Worm (Caenorhabditis elegans): ENCODE data around the gene Y53C12A.6.
A peak's percentile ranks its signal among the peaks of the same experiment; 100 is the strongest.

Y53C12A.6 gene

ce11 chrII:9713083-9713482, 4.7 kb downstream of the Y53C12A.6 start (continued):
- no peak for TF ChIP-seq attf-4 (tag; optimal IDR thresholded peaks at IDR 0.05)
- TF ChIP-seq dpl-1 (GFP tag; optimal IDR thresholded peaks at IDR 0.05), result peak; percentile 10
- no peak for TF ChIP-seq aly-2 (tag; optimal IDR thresholded peaks at IDR 0.05)
- TF ChIP-seq ztf-11 (tag; optimal IDR thresholded peaks at IDR 0.05), result no peak

ce11 chrII:9708835-9709299, 8.9 kb downstream of the Y53C12A.6 start, which contains the start of gene glt-5:
glt-5 (minus strand) TSS chrII:9708885.
- TF ChIP-seq spr-1 (tag; optimal IDR thresholded peaks at IDR 0.05), result no peak
- TF ChIP-seq lin-13 (GFP tag; optimal IDR thresholded peaks at IDR 0.05), result no peak
- TF ChIP-seq nhr-28 (tag; optimal IDR thresholded peaks at IDR 0.05), result no peak
- no peak for TF ChIP-seq nhr-42 (GFP tag; IDR thresholded peaks at IDR 0.05)
- TF ChIP-seq unc-39 (tag; optimal IDR thresholded peaks at IDR 0.05), result no peak
- TF ChIP-seq mxl-3 (GFP tag; optimal IDR thresholded peaks at IDR 0.05), result no peak
- TF ChIP-seq Y75B8A.6 (GFP tag; IDR thresholded peaks at IDR 0.05), result no peak

ce11 chrII:9706207-9706606, 11.6 kb downstream of the Y53C12A.6 start, which contains the start of gene Y53C12A.3:
Y53C12A.3 (minus strand) TSS chrII:9706240.
- TF ChIP-seq lsy-2 (tag; optimal IDR thresholded peaks at IDR 0.05), result peak in 1 of 2 experiments; percentile 81
- peak; percentile 70 for TF ChIP-seq mes-2 (tag; optimal IDR thresholded peaks at IDR 0.05; ENCODE audit: poor library complexity, severe bottlenecking)
- TF ChIP-seq dmd-9 (GFP tag; IDR thresholded peaks at IDR 0.05), result no peak
- TF ChIP-seq nhr-6 (tag; optimal IDR thresholded peaks at IDR 0.05), result peak; percentile 18
- TF ChIP-seq duxl-1 (tag; optimal IDR thresholded peaks at IDR 0.05; ENCODE audit: poor library complexity), result no peak
- no peak for TF ChIP-seq lin-29 (GFP tag; IDR thresholded peaks at IDR 0.05)
- no peak for TF ChIP-seq hlh-11 (tag; optimal IDR thresholded peaks at IDR 0.05)
- peak; percentile 88 for TF ChIP-seq lin-38 (GFP tag; IDR thresholded peaks at IDR 0.05)
- TF ChIP-seq nhr-28 (tag; optimal IDR thresholded peaks at IDR 0.05), result peak; percentile 6
- TF ChIP-seq lir-3 (tag; optimal IDR thresholded peaks at IDR 0.05), result no peak
- TF ChIP-seq hlh-30 (tag; optimal IDR thresholded peaks at IDR 0.05; ENCODE audit: insufficient read depth), result peak; percentile 51
- TF ChIP-seq dpl-1 (GFP tag; optimal IDR thresholded peaks at IDR 0.05), result peak; percentile 89
- peak; percentile 34 for TF ChIP-seq T20F7.1 (GFP tag; optimal IDR thresholded peaks at IDR 0.05)
- TF ChIP-seq mep-1 (tag; optimal IDR thresholded peaks at IDR 0.05), result peak; percentile 12
- TF ChIP-seq mxl-2 (GFP tag; conservative IDR thresholded peaks at IDR 0.05), result no peak

- TF ChIP-seq zfp-3 (GFP tag; conservative IDR thresholded peaks at IDR 0.05) (no peak), jun-1 (tag; optimal IDR thresholded peaks at IDR 0.05) (no peak), Y48G9A.11 (GFP tag; IDR thresholded peaks at IDR 0.05) (no peak), nhr-28 (tag; optimal IDR thresholded peaks at IDR 0.05) (no peak), dve-1 (tag; optimal IDR thresholded peaks at IDR 0.05; ENCODE audit: insufficient read depth) (no peak), madf-5 (GFP tag; IDR thresholded peaks at IDR 0.05) (no peak), R02D3.7 (tag; optimal IDR thresholded peaks at IDR 0.05) (no peak), daf-12 (tag; optimal IDR thresholded peaks at IDR 0.05) (no peak), daf-8 (GFP tag; IDR thresholded peaks at IDR 0.05) (no peak), nhr-25 (tag; optimal IDR thresholded peaks at IDR 0.05; ENCODE audit: borderline replicate concordance, insufficient read depth) (no peak), zfp-2 (tag; optimal IDR thresholded peaks at IDR 0.05) (no peak)
These were observed 13.1 kb downstream of the Y53C12A.6 start, which contains the start of gene Y53C12A.10 for ce11 chrII:9704746-9705145. Y53C12A.10 (minus strand) TSS chrII:9704846.

ce11 chrII:9703601-9704000, 14.2 kb downstream of the Y53C12A.6 start, which contains the start of gene mop-25.2:
mop-25.2 (minus strand) TSS chrII:9703701.
- TF ChIP-seq ama-1 (optimal IDR thresholded peaks at IDR 0.05), result peak; percentile 38
- no peak for TF ChIP-seq ceh-20 (GFP tag; IDR thresholded peaks at IDR 0.05)
- 0 out of 2 replicates have a peak, but pooled peaks have one; percentile 26 for TF ChIP-seq lin-38 (GFP tag; IDR thresholded peaks at IDR 0.05)
